Worm (Caenorhabditis elegans): ENCODE data around the gene F10D7.10.

Gene F10D7.10

DNA sequence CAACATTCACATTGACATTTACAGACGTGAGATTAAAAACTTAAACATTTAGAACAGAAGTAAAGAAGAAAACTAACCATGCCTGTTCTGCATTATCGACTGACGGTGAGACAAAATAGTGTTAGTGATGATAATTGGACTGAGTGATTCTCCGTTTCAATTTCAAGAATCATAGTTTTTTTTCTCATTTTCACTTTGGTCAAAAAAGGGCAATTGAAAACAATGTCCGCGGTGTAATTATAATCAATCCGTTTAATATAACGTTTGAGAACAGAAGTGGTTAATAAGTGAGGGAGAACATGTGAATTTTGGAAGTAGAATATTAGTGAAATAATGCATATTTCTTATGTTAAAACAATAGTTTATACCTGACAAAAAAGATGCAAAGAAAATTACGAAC is at the start of gene F10D7.10:
F10D7.10 (minus strand) TSS at position 101 of the 400 bp plus-strand sequence.
- TF ChIP-seq ets-4 (tag; optimal IDR thresholded peaks at IDR 0.05) (no peak), pha-4 (tag; optimal IDR thresholded peaks at IDR 0.05) (no peak), sox-2 (GFP tag; IDR thresholded peaks at IDR 0.05) (no peak), unc-86 (tag; optimal IDR thresholded peaks at IDR 0.05) (no peak), ama-1 (optimal IDR thresholded peaks at IDR 0.05) (no peak), sdc-2 (tag; optimal IDR thresholded peaks at IDR 0.05) (no peak), elt-4 (tag; optimal IDR thresholded peaks at IDR 0.05) (no peak), rnt-1 (tag; optimal IDR thresholded peaks at IDR 0.05) (no peak), pha-2 (tag; optimal IDR thresholded peaks at IDR 0.05) (no peak), lin-11 (tag; optimal IDR thresholded peaks at IDR 0.05) (no peak), nhr-232 (tag; optimal IDR thresholded peaks at IDR 0.05) (no peak)

DNA sequence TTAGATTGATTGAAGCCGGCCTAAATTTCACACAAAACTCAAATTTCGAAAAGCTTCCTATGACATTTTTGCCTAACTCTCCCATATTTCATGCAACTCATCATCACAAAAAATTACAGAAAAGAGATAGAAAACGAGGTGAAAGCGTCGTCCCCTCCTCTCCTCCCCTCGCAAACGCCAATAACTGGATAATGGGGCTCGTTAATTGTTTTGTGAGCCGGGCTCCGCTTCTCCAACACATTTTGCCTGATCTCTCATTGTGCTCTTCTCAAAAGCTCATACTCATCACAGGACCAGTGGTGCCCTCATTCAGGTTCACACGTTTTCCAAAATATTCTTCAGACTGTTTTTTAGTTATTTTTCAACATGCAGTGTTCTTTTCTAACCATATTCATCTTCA is 49.2 kb upstream of the F10D7.10 start, which contains the start of gene pbo-6:
pbo-6 (plus strand) TSS at position 240 of the 400 bp plus-strand sequence.
- TF ChIP-seq mec-3 (tag; optimal IDR thresholded peaks at IDR 0.05; ENCODE audit: borderline replicate concordance) (no peak), unc-86 (tag; optimal IDR thresholded peaks at IDR 0.05) (no peak), lim-6 (tag; optimal IDR thresholded peaks at IDR 0.05) (no peak), zip-5 (tag; optimal IDR thresholded peaks at IDR 0.05) (no peak), tbx-2 (tag; optimal IDR thresholded peaks at IDR 0.05) (no peak), ceh-31 (tag; optimal IDR thresholded peaks at IDR 0.05) (no peak), hlh-30 (tag; optimal IDR thresholded peaks at IDR 0.05; ENCODE audit: insufficient read depth) (no peak), ztf-16 (tag; optimal IDR thresholded peaks at IDR 0.05) (no peak)

DNA sequence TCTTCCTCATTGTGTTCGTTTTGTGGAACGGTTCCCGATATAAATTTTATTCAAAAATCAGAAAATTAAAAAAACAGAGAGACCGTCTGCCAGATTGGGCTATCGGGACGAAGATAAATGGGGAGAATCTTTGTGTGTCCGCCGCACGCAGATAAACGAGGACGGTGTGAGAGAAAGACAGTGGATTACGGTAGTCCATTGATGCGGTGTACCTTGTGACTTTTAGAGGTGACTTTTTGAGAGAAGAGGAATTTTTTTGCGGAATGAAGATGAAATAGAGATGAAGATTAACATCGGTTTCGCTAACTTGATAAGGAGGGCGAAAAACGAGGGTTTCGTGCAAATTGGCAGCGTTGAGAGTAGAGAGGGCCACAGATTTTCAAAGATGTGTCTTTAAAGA is 48.2 kb upstream of the F10D7.10 start:
- TF ChIP-seq nhr-232 (tag; optimal IDR thresholded peaks at IDR 0.05) = no peak
- TF ChIP-seq npax-4 (tag; optimal IDR thresholded peaks at IDR 0.05) = no peak
- no peak for TF ChIP-seq pha-4 (tag; optimal IDR thresholded peaks at IDR 0.05)
- TF ChIP-seq unc-86 (tag; optimal IDR thresholded peaks at IDR 0.05) = no peak
- TF ChIP-seq ceh-24 (tag; optimal IDR thresholded peaks at IDR 0.05) = no peak
- no peak for TF ChIP-seq ets-4 (tag; optimal IDR thresholded peaks at IDR 0.05)
- no peak for TF ChIP-seq rnt-1 (tag; optimal IDR thresholded peaks at IDR 0.05)
- no peak for TF ChIP-seq ceh-9 (tag; optimal IDR thresholded peaks at IDR 0.05)
- TF ChIP-seq sox-2 (GFP tag; IDR thresholded peaks at IDR 0.05) = no peak
- TF ChIP-seq sox-4 (tag; optimal IDR thresholded peaks at IDR 0.05) = no peak
- no peak for TF ChIP-seq che-1 (tag; optimal IDR thresholded peaks at IDR 0.05)
- no peak for TF ChIP-seq ztf-16 (tag; optimal IDR thresholded peaks at IDR 0.05)
- TF ChIP-seq tbx-2 (tag; optimal IDR thresholded peaks at IDR 0.05) = no peak
- no peak for TF ChIP-seq K09A11.1 (tag; optimal IDR thresholded peaks at IDR 0.05; ENCODE audit: insufficient read depth)
- no peak for TF ChIP-seq hlh-30 (tag; optimal IDR thresholded peaks at IDR 0.05; ENCODE audit: insufficient read depth)
- TF ChIP-seq T23F11.4 (GFP tag; optimal IDR thresholded peaks at IDR 0.05) = no peak
- no peak for TF ChIP-seq hlh-6 (tag; optimal IDR thresholded peaks at IDR 0.05)
- TF ChIP-seq C38D4.7 (GFP tag; optimal IDR thresholded peaks at IDR 0.05) = no peak
- TF ChIP-seq lin-11 (tag; optimal IDR thresholded peaks at IDR 0.05) = no peak
- no peak for TF ChIP-seq ceh-18 (tag; optimal IDR thresholded peaks at IDR 0.05)

DNA sequence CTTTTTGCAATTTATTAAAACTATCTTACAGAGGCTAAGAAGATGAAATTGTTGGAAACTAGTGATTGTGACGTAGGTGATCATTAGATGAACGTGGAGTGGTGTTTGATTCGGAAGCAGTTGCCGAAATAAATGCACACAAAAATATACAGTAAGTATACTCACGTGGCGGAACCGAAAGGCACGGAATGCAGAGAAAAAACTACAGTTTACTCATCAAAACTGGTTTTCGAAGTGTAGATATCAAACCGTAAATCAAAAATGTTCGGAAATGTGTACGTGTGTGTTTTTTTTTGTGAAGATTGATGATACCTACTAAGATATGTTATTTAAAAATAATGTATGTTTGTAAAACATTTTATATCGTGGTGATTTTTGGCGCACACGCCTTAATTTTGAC is 47.1 kb upstream of the F10D7.10 start:
- no peak for TF ChIP-seq ceh-22 (tag; optimal IDR thresholded peaks at IDR 0.05)
- no peak for TF ChIP-seq ceh-34 (tag; optimal IDR thresholded peaks at IDR 0.05)
- no peak for TF ChIP-seq pros-1 (tag; optimal IDR thresholded peaks at IDR 0.05)
- TF ChIP-seq mec-3 (tag; optimal IDR thresholded peaks at IDR 0.05; ENCODE audit: borderline replicate concordance) = no peak
- no peak for TF ChIP-seq pax-1 (tag; optimal IDR thresholded peaks at IDR 0.05)
- no peak for TF ChIP-seq unc-86 (tag; optimal IDR thresholded peaks at IDR 0.05)
- no peak for TF ChIP-seq ceh-19 (GFP tag; optimal IDR thresholded peaks at IDR 0.05)
- TF ChIP-seq Y22D7AL.16 (tag; optimal IDR thresholded peaks at IDR 0.05) = no peak
- TF ChIP-seq ztf-16 (tag; optimal IDR thresholded peaks at IDR 0.05) = no peak
- TF ChIP-seq hlh-6 (tag; optimal IDR thresholded peaks at IDR 0.05) = no peak
- no peak for TF ChIP-seq F13H6.1 (tag; optimal IDR thresholded peaks at IDR 0.05)

DNA sequence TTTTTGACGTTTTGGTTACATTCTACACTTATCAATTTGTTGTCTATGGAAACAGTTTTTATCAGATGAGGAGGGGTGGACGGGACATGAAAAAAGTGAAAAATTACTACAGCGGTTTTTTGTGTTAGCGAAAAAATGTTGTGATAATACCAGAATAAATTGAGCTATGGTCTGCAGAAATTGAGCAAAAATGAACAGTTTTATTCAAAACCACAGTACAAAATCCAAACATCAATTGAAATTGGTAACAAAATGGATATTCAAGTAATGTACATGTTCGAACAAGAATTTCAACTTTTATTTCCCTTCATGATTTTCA is 45.0 kb upstream of the F10D7.10 start:
- no peak for TF ChIP-seq Y22D7AL.16 (tag; optimal IDR thresholded peaks at IDR 0.05)
- TF ChIP-seq zip-5 (tag; optimal IDR thresholded peaks at IDR 0.05) = no peak
- no peak for TF ChIP-seq lim-6 (tag; optimal IDR thresholded peaks at IDR 0.05)
- TF ChIP-seq elt-2 (tag; optimal IDR thresholded peaks at IDR 0.05) = no peak
- TF ChIP-seq nfya-1 (tag; optimal IDR thresholded peaks at IDR 0.05) = no peak
- TF ChIP-seq ets-4 (tag; optimal IDR thresholded peaks at IDR 0.05) = no peak
- no peak for TF ChIP-seq hlh-15 (tag; optimal IDR thresholded peaks at IDR 0.05)
- TF ChIP-seq ceh-31 (tag; optimal IDR thresholded peaks at IDR 0.05) = no peak
- TF ChIP-seq hlh-13 (GFP tag; optimal IDR thresholded peaks at IDR 0.05) = no peak
